Fruit fly (Drosophila melanogaster) whole organism, embryonic: Measurements from ENCODE around the gene QIL1.

Experiments used
- Atf3 ChIP-seq: fragments of 200-800 bp; sonication (Bioruptor generic); optimal IDR thresholded peaks from 3 replicates; lab custom pipeline; 2016; ENCODE audit warnings: missing biosample characterization, missing genetic modification characterization
- BEAF-32 ChIP-seq: fragments of 200-800 bp; sonication (Bioruptor generic); optimal IDR thresholded peaks from 3 replicates; lab custom pipeline; 2017; ENCODE audit warnings: missing biosample characterization, missing genetic modification characterization, mild to moderate bottlenecking, moderate library complexity, missing genetic modification reagents
- C15 ChIP-seq: fragments of 200-800 bp; sonication (Bioruptor generic); IDR thresholded peaks from 3 replicates; pipeline ENCODE4 v1.3.6; 2022; ENCODE audit warnings: missing biosample characterization, missing genetic modification characterization
- CG10462 ChIP-seq: fragments of 200-800 bp; sonication (Bioruptor generic); optimal IDR thresholded peaks from 2 replicates; lab custom pipeline; 2016; ENCODE audit warnings: missing biosample characterization, missing genetic modification characterization
- CG11398 ChIP-seq: fragments of 200-800 bp; sonication (Bioruptor generic); optimal IDR thresholded peaks from 2 replicates; lab custom pipeline; 2016; ENCODE audit warnings: missing biosample characterization, missing genetic modification characterization
- CG11560 ChIP-seq: fragments of 200-800 bp; sonication (Bioruptor generic); IDR thresholded peaks from 3 replicates; pipeline ENCODE4 v1.3.6; 2022; ENCODE audit warnings: missing biosample characterization, missing genetic modification characterization
- CG11723 ChIP-seq: fragments of 200-800 bp; sonication (Bioruptor generic); optimal IDR thresholded peaks from 2 replicates; lab custom pipeline; 2017; ENCODE audit warnings: missing biosample characterization, mild to moderate bottlenecking, missing genetic modification characterization
- CG12219 ChIP-seq: fragments of 200-800 bp; sonication (Bioruptor generic); optimal IDR thresholded peaks from 3 replicates; lab custom pipeline; 2018; ENCODE audit warnings: missing biosample characterization, mild to moderate bottlenecking, missing genetic modification characterization
- CG12236 ChIP-seq: fragments of 200-800 bp; sonication (Bioruptor generic); optimal IDR thresholded peaks from 2 replicates; lab custom pipeline; 2016; ENCODE audit warnings: missing biosample characterization, missing genetic modification characterization
- CG12659 ChIP-seq: fragments of 200-800 bp; sonication (Bioruptor generic); optimal IDR thresholded peaks from 3 replicates; lab custom pipeline; 2017; ENCODE audit warnings: mild to moderate bottlenecking, missing biosample characterization, missing genetic modification reagents, missing genetic modification characterization
- CG1529 ChIP-seq: fragments of 200-800 bp; sonication (Bioruptor generic); optimal IDR thresholded peaks from 3 replicates; lab custom pipeline; 2018; ENCODE audit warnings: missing biosample characterization, missing genetic modification characterization
- CG16863 ChIP-seq: fragments of 200-800 bp; sonication (Bioruptor generic); optimal IDR thresholded peaks from 3 replicates; lab custom pipeline; 2016; ENCODE audit warnings: missing biosample characterization, missing genetic modification characterization
- CG17186 ChIP-seq: fragments of 200-800 bp; sonication (Bioruptor generic); optimal IDR thresholded peaks from 3 replicates; lab custom pipeline; 2017; ENCODE audit warnings: missing biosample characterization, missing genetic modification reagents, missing genetic modification characterization
- CG17568 ChIP-seq: fragments of 200-800 bp; sonication (Bioruptor generic); optimal IDR thresholded peaks from 2 replicates; lab custom pipeline; 2018; ENCODE audit warnings: missing biosample characterization, mild to moderate bottlenecking, missing genetic modification characterization, moderate library complexity
- CG1792 ChIP-seq: fragments of 200-800 bp; sonication (Bioruptor generic); optimal IDR thresholded peaks from 2 replicates; lab custom pipeline; 2016; ENCODE audit warnings: missing biosample characterization, missing genetic modification characterization
- CG18619 ChIP-seq: fragments of 200-800 bp; sonication (Bioruptor generic); optimal IDR thresholded peaks from 3 replicates; lab custom pipeline; 2017; ENCODE audit warnings: missing biosample characterization, mild to moderate bottlenecking, missing genetic modification characterization
- CG2875 ChIP-seq: fragments of 200-800 bp; sonication (Bioruptor generic); optimal IDR thresholded peaks from 2 replicates; lab custom pipeline; 2017; ENCODE audit warnings: missing biosample characterization, mild to moderate bottlenecking, missing genetic modification characterization, missing genetic modification reagents
- CG31441 ChIP-seq: fragments of 200-800 bp; sonication (Bioruptor generic); IDR thresholded peaks from 2 replicates; pipeline ENCODE4 v1.3.6; 2022; ENCODE audit warnings: missing biosample characterization, missing genetic modification characterization
- CG32767 ChIP-seq: fragments of 200-800 bp; sonication (Bioruptor generic); IDR thresholded peaks from 2 replicates; pipeline ENCODE4 v1.3.6; 2022; ENCODE audit warnings: missing biosample characterization, missing genetic modification characterization
- CG3847 ChIP-seq: fragments of 200-800 bp; sonication (Bioruptor generic); IDR thresholded peaks from 2 replicates; pipeline ENCODE4 v1.3.6; 2022; ENCODE audit warnings: missing biosample characterization, missing genetic modification characterization
- CG5245 ChIP-seq: fragments of 200-800 bp; sonication (Bioruptor generic); optimal IDR thresholded peaks from 3 replicates; lab custom pipeline; 2016; ENCODE audit warnings: missing biosample characterization, missing genetic modification characterization
- CG6765 ChIP-seq: fragments of 200-800 bp; sonication (Bioruptor generic); optimal IDR thresholded peaks from 3 replicates; lab custom pipeline; 2017; ENCODE audit warnings: missing biosample characterization, mild to moderate bottlenecking, missing genetic modification characterization
- CG6854 ChIP-seq: fragments of 200-800 bp; sonication (Bioruptor generic); optimal IDR thresholded peaks from 3 replicates; lab custom pipeline; 2017; ENCODE audit warnings: missing biosample characterization, mild to moderate bottlenecking, missing genetic modification characterization
- CG7271 ChIP-seq: fragments of 200-800 bp; sonication (Bioruptor generic); optimal IDR thresholded peaks from 2 replicates; lab custom pipeline; 2018; ENCODE audit warnings: missing biosample characterization, mild to moderate bottlenecking, missing genetic modification characterization, moderate library complexity
- CG8281 ChIP-seq: fragments of 200-800 bp; sonication (Bioruptor generic); optimal IDR thresholded peaks from 2 replicates; lab custom pipeline; 2018; ENCODE audit warnings: missing biosample characterization, mild to moderate bottlenecking, missing genetic modification characterization, moderate library complexity
- CG8290 ChIP-seq, 3 experiments: fragments of 200-800 bp; sonication (Bioruptor generic); optimal IDR thresholded peaks; 2 replicates each; lab custom pipeline; 2016 to 2019; ENCODE audit warnings: missing biosample characterization in 3 of 3, missing genetic modification characterization in 3 of 3, mild to moderate bottlenecking in 2 of 3, moderate library complexity in 1 of 3
- CG8765 ChIP-seq: fragments of 200-800 bp; sonication (Bioruptor generic); IDR thresholded peaks from 2 replicates; pipeline ENCODE4 v1.3.6; 2022; ENCODE audit warnings: missing biosample characterization, missing genetic modification characterization
- CG9609 ChIP-seq: fragments of 200-800 bp; sonication (Bioruptor generic); optimal IDR thresholded peaks from 3 replicates; lab custom pipeline; 2016; ENCODE audit warnings: missing biosample characterization, missing genetic modification characterization
- CTCF ChIP-seq: fragments of 200-800 bp; sonication (Bioruptor generic); optimal IDR thresholded peaks from 2 replicates; lab custom pipeline; 2017; ENCODE audit warnings: missing biosample characterization, mild to moderate bottlenecking, missing genetic modification characterization, moderate library complexity
- Doc2 ChIP-seq: fragments of 200-800 bp; sonication (Bioruptor generic); IDR thresholded peaks from 2 replicates; pipeline ENCODE4 v1.3.6; 2022; ENCODE audit warnings: missing biosample characterization, missing genetic modification characterization
- Hr39 ChIP-seq: fragments of >200 bp; optimal IDR thresholded peaks from 2 replicates; lab custom pipeline; 2017
- MBD-R2 ChIP-seq: fragments of 200-800 bp; sonication (Bioruptor generic); IDR thresholded peaks from 2 replicates; pipeline ENCODE4 v1.3.6; 2022; ENCODE audit warnings: missing biosample characterization, missing genetic modification characterization
- MTF-1 ChIP-seq: fragments of 200-800 bp; sonication (Bioruptor generic); optimal IDR thresholded peaks from 2 replicates; lab custom pipeline; 2018; ENCODE audit warnings: missing biosample characterization, mild to moderate bottlenecking, missing genetic modification characterization, borderline replicate concordance
- Med ChIP-seq: fragments of 200-800 bp; sonication (Bioruptor generic); peaks from one replicate; lab custom pipeline; 2016; ENCODE audit warnings: missing biosample characterization, missing genetic modification characterization, mild to moderate bottlenecking, inconsistent platforms, moderate library complexity
- Meics ChIP-seq: fragments of 200-800 bp; sonication (Bioruptor generic); optimal IDR thresholded peaks from 2 replicates; lab custom pipeline; 2017; ENCODE audit warnings: missing biosample characterization, mild to moderate bottlenecking, missing genetic modification characterization
- Nf-YB ChIP-seq: fragments of 200-800 bp; sonication (Bioruptor generic); optimal IDR thresholded peaks from 3 replicates; lab custom pipeline; 2019; ENCODE audit warnings: missing biosample characterization, mild to moderate bottlenecking, missing genetic modification characterization, moderate library complexity
- Side ChIP-seq: fragments of 200-800 bp; sonication (Bioruptor generic); optimal IDR thresholded peaks from 2 replicates; lab custom pipeline; 2016; ENCODE audit warnings: missing biosample characterization, missing genetic modification characterization
- Taf1 ChIP-seq: fragments of 200-800 bp; sonication (Bioruptor generic); IDR thresholded peaks from 2 replicates; pipeline ENCODE4 v1.3.6; 2022; ENCODE audit warnings: missing biosample characterization, missing genetic modification characterization
- dan ChIP-seq: fragments of 200-800 bp; sonication (Bioruptor generic); IDR thresholded peaks from 2 replicates; pipeline ENCODE4 v1.3.6; 2022; ENCODE audit warnings: missing biosample characterization, missing genetic modification characterization
- dati ChIP-seq: fragments of 200-800 bp; sonication (Bioruptor generic); IDR thresholded peaks from 2 replicates; pipeline ENCODE4 v1.3.6; 2022; ENCODE audit warnings: missing biosample characterization, missing genetic modification characterization
- exex ChIP-seq: fragments of 200-800 bp; sonication (Bioruptor generic); optimal IDR thresholded peaks from 4 replicates; lab custom pipeline; 2018; ENCODE audit warnings: missing biosample characterization, mild to moderate bottlenecking, missing genetic modification characterization, moderate library complexity
- gem ChIP-seq: fragments of 200-800 bp; sonication (Bioruptor generic); optimal IDR thresholded peaks from 2 replicates; lab custom pipeline; 2019; ENCODE audit warnings: missing biosample characterization, mild to moderate bottlenecking, missing genetic modification characterization, moderate library complexity
- h ChIP-seq: fragments of >200 bp; optimal IDR thresholded peaks from 2 replicates; lab custom pipeline; 2017
- insv ChIP-seq, 2 experiments: fragments of 200-800 bp; sonication (Bioruptor generic); optimal IDR thresholded peaks; 3 replicates each; lab custom pipeline; 2016 to 2018; ENCODE audit warnings: missing biosample characterization in 2 of 2, missing genetic modification characterization in 2 of 2
- luna ChIP-seq: fragments of 200-800 bp; sonication (Bioruptor generic); optimal IDR thresholded peaks from 2 replicates; lab custom pipeline; 2016; ENCODE audit warnings: missing biosample characterization, missing genetic modification characterization
- mld ChIP-seq: fragments of 200-800 bp; sonication (Bioruptor generic); IDR thresholded peaks from 3 replicates; pipeline ENCODE4 v1.3.6; 2022; ENCODE audit warnings: missing biosample characterization, missing genetic modification characterization; ENCODE audit not compliant: partially characterized antibody
- pb ChIP-seq: fragments of 200-800 bp; sonication (Bioruptor generic); optimal IDR thresholded peaks from 3 replicates; lab custom pipeline; 2016; ENCODE audit warnings: missing biosample characterization, missing genetic modification characterization
- sisA ChIP-seq: fragments of 200-800 bp; sonication (Bioruptor generic); IDR thresholded peaks from 2 replicates; pipeline ENCODE4 v1.3.6; 2022; ENCODE audit warnings: missing biosample characterization, missing genetic modification characterization
- vfl ChIP-seq: fragments of 200-800 bp; sonication (Bioruptor generic); optimal IDR thresholded peaks from 2 replicates; lab custom pipeline; 2016; ENCODE audit warnings: missing biosample characterization, missing genetic modification characterization
- zf30C ChIP-seq: fragments of 200-800 bp; sonication (Bioruptor generic); optimal IDR thresholded peaks from 3 replicates; lab custom pipeline; 2018; ENCODE audit warnings: missing biosample characterization, mild to moderate bottlenecking, missing genetic modification characterization

The QIL1 gene

DNA sequence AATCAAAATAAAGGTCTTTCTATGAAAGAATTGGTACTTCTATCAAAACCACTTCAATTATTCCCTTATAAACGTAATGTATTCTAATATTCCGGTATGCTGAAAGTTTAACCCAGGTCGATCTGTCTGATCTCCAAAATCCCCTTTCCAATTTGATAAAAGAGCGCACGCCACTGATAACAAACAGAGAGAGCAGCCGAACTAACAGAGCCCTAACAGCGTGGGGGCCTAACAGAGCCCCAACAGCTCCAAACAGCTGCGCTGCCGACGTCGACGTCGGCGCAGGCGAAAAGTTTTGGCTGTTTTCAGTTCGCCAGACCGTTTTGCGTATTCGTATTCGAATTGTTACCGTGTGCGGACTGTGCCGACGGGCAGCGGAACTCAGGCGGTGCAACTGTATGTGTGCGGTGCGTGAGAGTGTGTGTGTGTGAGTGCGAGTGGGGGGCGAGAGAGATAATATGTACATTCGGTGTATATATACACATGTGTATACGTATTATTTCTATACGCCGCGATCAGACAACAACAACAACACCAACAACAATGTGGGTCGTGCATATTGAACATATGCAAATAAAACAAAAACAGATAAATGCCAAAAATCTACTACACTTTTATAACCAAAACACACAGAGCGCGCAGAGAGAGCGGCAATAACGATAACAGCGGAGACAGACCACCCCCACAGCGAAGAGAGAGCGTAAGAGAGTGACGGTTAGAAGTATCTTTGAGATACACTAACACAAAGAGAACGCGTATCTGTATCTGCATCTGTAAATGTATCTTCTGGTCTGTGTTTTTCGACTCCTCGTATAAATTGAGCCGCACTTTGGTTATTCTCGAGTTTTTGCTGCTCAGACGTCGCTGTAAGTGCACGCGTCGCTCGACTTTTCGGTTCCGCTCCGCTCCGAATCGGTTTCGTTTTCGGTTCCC is 21.3 kb downstream of the QIL1 start, which contains the start of gene Oatp74D (continued):
- TF ChIP-seq CG1529 (GFP tag; lab: Kevin White, UChicago) (peak; percentile 55), Doc2 (GFP tag; lab: Robert Waterston, UW) (no peak), CG8290 (GFP tag; optimal IDR thresholded peaks at IDR 0.05; lab: Kevin White, UChicago) (no peak), CG8290 (tag; optimal IDR thresholded peaks at IDR 0.05; lab: Kevin White, UChicago) (peak; percentile 20 to 72), MBD-R2 (GFP tag; lab: Robert Waterston, UW) (peak; percentile 39; the same call in 1 of the 2 replicates), CG11398 (GFP tag; lab: Kevin White, UChicago) (peak; percentile 3), CG12219 (GFP tag; lab: Kevin White, UChicago) (peak; percentile 17), h (no peak), CG3847 (GFP tag; lab: Robert Waterston, UW) (peak; percentile 37; the same call in 1 of the 2 replicates), Nf-YB (GFP tag; lab: Kevin White, UChicago) (peak; percentile 0), vfl (GFP tag; lab: Kevin White, UChicago) (no peak), CG10462 (peak; percentile 36), CG6765 (GFP tag; lab: Kevin White, UChicago) (peak; percentile 35), CG8281 (tag; lab: Kevin White, UChicago) (peak; percentile 54), dati (GFP tag; lab: Robert Waterston, UW) (no peak), dan (no peak), Side (GFP tag; lab: Kevin White, UChicago) (peak; percentile 40), C15 (GFP tag; lab: Robert Waterston, UW) (no peak; the same call in 2 of the 3 replicates), CG7271 (tag; lab: Kevin White, UChicago) (no peak), CG11723 (GFP tag; lab: Kevin White, UChicago) (peak; percentile 53), luna (GFP tag; lab: Kevin White, UChicago) (no peak), Meics (GFP tag; lab: Kevin White, UChicago) (peak; percentile 47), Hr39 (no peak), Atf3 (GFP tag; lab: Kevin White, UChicago) (no peak), CG31441 (GFP tag; lab: Robert Waterston, UW) (no peak), CG6854 (peak; percentile 59), insv (GFP tag; optimal IDR thresholded peaks at IDR 0.05; lab: Kevin White, UChicago) (peak in 1 of 2 experiments; percentile 61), BEAF-32 (no peak), CG17568 (GFP tag; lab: Kevin White, UChicago) (peak; percentile 68), CG12659 (GFP tag; lab: Kevin White, UChicago) (peak; percentile 45), CG18619 (GFP tag; lab: Kevin White, UChicago) (peak; percentile 44), Taf1 (GFP tag; lab: Robert Waterston, UW) (no peak), exex (peak; percentile 36), CG16863 (GFP tag; lab: Kevin White, UChicago) (no peak), Med (GFP tag; lab: Kevin White, UChicago) (peak; percentile 83), CG32767 (GFP tag; lab: Robert Waterston, UW) (peak; percentile 77), sisA (GFP tag; lab: Robert Waterston, UW) (peak; percentile 16; the same call in 1 of the 2 replicates), CG11560 (tag; lab: Robert Waterston, UW) (no peak), CG9609 (no peak), MTF-1 (GFP tag; lab: Kevin White, UChicago) (peak; percentile 18), CG1792 (GFP tag; lab: Kevin White, UChicago) (peak; percentile 65), mld (GFP tag; lab: Robert Waterston, UW) (peak; percentile 48; the same call in 1 of the 3 replicates), zf30C (GFP tag; lab: Kevin White, UChicago) (no peak), CTCF (GFP tag; lab: Kevin White, UChicago) (no peak), CG2875 (GFP tag; lab: Kevin White, UChicago) (peak; percentile 39), CG8765 (GFP tag; lab: Robert Waterston, UW) (no peak), pb (GFP tag; lab: Kevin White, UChicago) (peak; percentile 18), CG17186 (peak; percentile 60), CG12236 (GFP tag; lab: Kevin White, UChicago) (no peak), CG5245 (no peak), gem (peak; percentile 11)
